Fruit fly (Drosophila melanogaster): ENCODE results near the gene CG3402.

Gene CG3402

dm6 chr3L:621097-621967, 31.3 kb downstream of the CG3402 start (continued):
- TF ChIP-seq CG11093 (GFP tag; IDR thresholded peaks at IDR 0.05) = peak; percentile 35; the same call in 1 of the 3 replicates
- TF ChIP-seq Taf1 (GFP tag; IDR thresholded peaks at IDR 0.05) = no peak
- TF ChIP-seq br (optimal IDR thresholded peaks at IDR 0.05) = no peak
- peak; percentile 72 for TF ChIP-seq pum (GFP tag; optimal IDR thresholded peaks at IDR 0.05)
- peak; percentile 33 for TF ChIP-seq CG7745 (tag; optimal IDR thresholded peaks at IDR 0.05)
- peak; percentile 83 for TF ChIP-seq CG7271 (tag; optimal IDR thresholded peaks at IDR 0.05)
- peak; percentile 69 for TF ChIP-seq MTF-1 (GFP tag; optimal IDR thresholded peaks at IDR 0.05; ENCODE audit: borderline replicate concordance)
- peak; percentile 46 for TF ChIP-seq CG8281 (tag; optimal IDR thresholded peaks at IDR 0.05)
- TF ChIP-seq Bdp1 (GFP tag; optimal IDR thresholded peaks at IDR 0.05) = peak; percentile 62
- TF ChIP-seq CG15011 (GFP tag; optimal IDR thresholded peaks at IDR 0.05) = peak; percentile 52
- TF ChIP-seq CG34422 (GFP tag; IDR thresholded peaks at IDR 0.05) = no peak
- peak; percentile 73 for TF ChIP-seq stwl (tag; optimal IDR thresholded peaks at IDR 0.05)
- peak; percentile 84 for TF ChIP-seq CG7839 (tag; optimal IDR thresholded peaks at IDR 0.05)
- peak; percentile 77 for TF ChIP-seq Usf (GFP tag; optimal IDR thresholded peaks at IDR 0.05)
- peak; percentile 89 for TF ChIP-seq CG10267 (tag; optimal IDR thresholded peaks at IDR 0.05)
- peak; percentile 49 for TF ChIP-seq CG10431 (GFP tag; optimal IDR thresholded peaks at IDR 0.05)
- no peak for TF ChIP-seq zen2 (GFP tag; IDR thresholded peaks at IDR 0.05; ENCODE audit: partially characterized antibody)
- peak; percentile 29 for TF ChIP-seq en (GFP tag; optimal IDR thresholded peaks at IDR 0.05)
- peak; percentile 64; the same call in 1 of the 2 replicates for TF ChIP-seq lmd (GFP tag; IDR thresholded peaks at IDR 0.05)
- TF ChIP-seq aop (GFP tag; IDR thresholded peaks at IDR 0.05) = peak; percentile 25; the same call in 1 of the 2 replicates
- TF ChIP-seq ab (GFP tag; optimal IDR thresholded peaks at IDR 0.05) = peak; percentile 65
- no peak for TF ChIP-seq CG34376 (GFP tag; optimal IDR thresholded peaks at IDR 0.05)
- TF ChIP-seq Dref (GFP tag; IDR thresholded peaks at IDR 0.05) = no peak
- peak; percentile 76 for TF ChIP-seq NC2β (GFP tag; optimal IDR thresholded peaks at IDR 0.05)
- no peak for TF ChIP-seq crc (GFP tag; optimal IDR thresholded peaks at IDR 0.05)
- TF ChIP-seq bcd (GFP tag; optimal IDR thresholded peaks at IDR 0.05) = peak; percentile 69
- peak; percentile 37 for TF ChIP-seq CG17186 (GFP tag; optimal IDR thresholded peaks at IDR 0.05)
- TF ChIP-seq CrebB (tag; optimal IDR thresholded peaks at IDR 0.05) = peak; percentile 48
- TF ChIP-seq CG18764 (GFP tag; optimal IDR thresholded peaks at IDR 0.05) = peak; percentile 62
- TF ChIP-seq NK7.1 (GFP tag; optimal IDR thresholded peaks at IDR 0.05) = peak; percentile 17
- TF ChIP-seq CG7987 (GFP tag; optimal IDR thresholded peaks at IDR 0.05) = peak; percentile 11
- TF ChIP-seq B-H1 (GFP tag; IDR thresholded peaks at IDR 0.05) = no peak
- no peak for TF ChIP-seq Dp (GFP tag; optimal IDR thresholded peaks at IDR 0.05)
- TF ChIP-seq CG9817 (tag; optimal IDR thresholded peaks at IDR 0.05) = peak; percentile 25
- peak; percentile 54 for TF ChIP-seq Antp (GFP tag; optimal IDR thresholded peaks at IDR 0.05)
- no peak for TF ChIP-seq ftz-f1 (GFP tag; optimal IDR thresholded peaks at IDR 0.05)
- TF ChIP-seq CG18476 (GFP tag; optimal IDR thresholded peaks at IDR 0.05) = peak; percentile 68
- TF ChIP-seq amos (GFP tag; IDR thresholded peaks at IDR 0.05; ENCODE audit: partially characterized antibody) = no peak
- peak; percentile 63 for TF ChIP-seq CG8944 (GFP tag; optimal IDR thresholded peaks at IDR 0.05)
- TF ChIP-seq hb (GFP tag; IDR thresholded peaks at IDR 0.05; ENCODE audit: partially characterized antibody) = no peak
- TF ChIP-seq Atf-2 (GFP tag; optimal IDR thresholded peaks at IDR 0.05) = peak; percentile 64
- TF ChIP-seq CG1233 (GFP tag; optimal IDR thresholded peaks at IDR 0.05) = peak; percentile 74
- TF ChIP-seq fd102C (GFP tag; optimal IDR thresholded peaks at IDR 0.05) = peak; percentile 98
- peak; percentile 61 for TF ChIP-seq sqz (GFP tag; optimal IDR thresholded peaks at IDR 0.05)
- TF ChIP-seq Lhr (GFP tag; optimal IDR thresholded peaks at IDR 0.05) = peak; percentile 65
- no peak for TF ChIP-seq CG12071 (GFP tag; optimal IDR thresholded peaks at IDR 0.05)
- TF ChIP-seq insv (GFP tag; optimal IDR thresholded peaks at IDR 0.05) = peak in 1 of 2 experiments; percentile 24
- TF ChIP-seq Jarid2 (GFP tag; optimal IDR thresholded peaks at IDR 0.05) = peak; percentile 15

Data from whole organism, embryonic.